Fruit fly (Drosophila melanogaster) whole organism, embryonic: ENCODE data around the gene CG31897.

Experiments
- Asciz ChIP-seq: fragments of 200-800 bp; sonication (Bioruptor generic); optimal IDR thresholded peaks from 2 replicates; lab custom pipeline; 2017; ENCODE audit warnings: missing biosample characterization, mild to moderate bottlenecking, missing genetic modification characterization, missing genetic modification reagents
- CG12659 ChIP-seq: fragments of 200-800 bp; sonication (Bioruptor generic); optimal IDR thresholded peaks from 3 replicates; lab custom pipeline; 2017; ENCODE audit warnings: mild to moderate bottlenecking, missing biosample characterization, missing genetic modification reagents, missing genetic modification characterization
- CG12769 ChIP-seq: fragments of 200-800 bp; sonication (Bioruptor generic); optimal IDR thresholded peaks from 2 replicates; lab custom pipeline; 2019; ENCODE audit warnings: missing biosample characterization, mild to moderate bottlenecking, missing genetic modification characterization, moderate library complexity
- CG13424 ChIP-seq: fragments of 200-800 bp; sonication (Bioruptor generic); optimal IDR thresholded peaks from 2 replicates; lab custom pipeline; 2019; ENCODE audit warnings: missing biosample characterization, mild to moderate bottlenecking, missing genetic modification characterization, moderate library complexity
- CG13775 ChIP-seq: fragments of 200-800 bp; sonication (Bioruptor generic); optimal IDR thresholded peaks from 3 replicates; lab custom pipeline; 2017; ENCODE audit warnings: missing biosample characterization, mild to moderate bottlenecking, missing genetic modification characterization
- CG15696 ChIP-seq: fragments of 200-800 bp; sonication (Bioruptor generic); optimal IDR thresholded peaks from 2 replicates; lab custom pipeline; 2019; ENCODE audit warnings: missing biosample characterization, mild to moderate bottlenecking, missing genetic modification characterization, moderate library complexity
- CG1602 ChIP-seq: fragments of 200-800 bp; sonication (Bioruptor generic); optimal IDR thresholded peaks from 3 replicates; lab custom pipeline; 2016; ENCODE audit warnings: missing biosample characterization, missing genetic modification characterization
- CG16815 ChIP-seq: fragments of 200-800 bp; sonication (Bioruptor generic); optimal IDR thresholded peaks from 3 replicates; lab custom pipeline; 2017; ENCODE audit warnings: missing biosample characterization, mild to moderate bottlenecking, missing genetic modification characterization
- CG17612 ChIP-seq: fragments of 200-800 bp; sonication (Bioruptor generic); IDR thresholded peaks from 2 replicates; pipeline ENCODE4 v1.3.6; 2022; ENCODE audit warnings: missing biosample characterization, missing genetic modification characterization
- CG17802 ChIP-seq: fragments of 200-800 bp; sonication (Bioruptor generic); optimal IDR thresholded peaks from 2 replicates; lab custom pipeline; 2018; ENCODE audit warnings: missing biosample characterization, mild to moderate bottlenecking, missing genetic modification characterization, moderate library complexity
- CG1832 ChIP-seq: fragments of 200-800 bp; sonication (Bioruptor generic); optimal IDR thresholded peaks from 2 replicates; lab custom pipeline; 2017; ENCODE audit warnings: missing biosample characterization, mild to moderate bottlenecking, missing genetic modification characterization, inconsistent platforms
- CG2712 ChIP-seq: fragments of 200-800 bp; optimal IDR thresholded peaks from 3 replicates; lab custom pipeline; 2019; ENCODE audit warnings: missing biosample characterization, mild to moderate bottlenecking, missing genetic modification characterization, moderate library complexity
- CG32767 ChIP-seq: fragments of 200-800 bp; sonication (Bioruptor generic); IDR thresholded peaks from 2 replicates; pipeline ENCODE4 v1.3.6; 2022; ENCODE audit warnings: missing biosample characterization, missing genetic modification characterization
- CG32772 ChIP-seq: fragments of 200-800 bp; sonication (Bioruptor generic); IDR thresholded peaks from 2 replicates; pipeline ENCODE4 v1.3.6; 2022; ENCODE audit warnings: missing biosample characterization, missing genetic modification characterization
- CG34422 ChIP-seq: fragments of 200-800 bp; sonication (Bioruptor generic); IDR thresholded peaks from 3 replicates; pipeline ENCODE4 v1.3.6; 2022; ENCODE audit warnings: missing biosample characterization, missing genetic modification characterization
- CG4404 ChIP-seq: fragments of 200-800 bp; sonication (Bioruptor generic); IDR thresholded peaks from 2 replicates; pipeline ENCODE4 v1.3.6; 2022; ENCODE audit warnings: missing biosample characterization, missing genetic modification characterization
- CG5180 ChIP-seq: fragments of 200-800 bp; sonication (Bioruptor generic); optimal IDR thresholded peaks from 3 replicates; lab custom pipeline; 2017; ENCODE audit warnings: missing biosample characterization, missing genetic modification characterization, mild to moderate bottlenecking, moderate library complexity, missing genetic modification reagents
- CG8765 ChIP-seq: fragments of 200-800 bp; sonication (Bioruptor generic); IDR thresholded peaks from 2 replicates; pipeline ENCODE4 v1.3.6; 2022; ENCODE audit warnings: missing biosample characterization, missing genetic modification characterization
- CG9609 ChIP-seq: fragments of 200-800 bp; sonication (Bioruptor generic); optimal IDR thresholded peaks from 3 replicates; lab custom pipeline; 2016; ENCODE audit warnings: missing biosample characterization, missing genetic modification characterization
- CHES-1-like ChIP-seq: fragments of 200-800 bp; sonication (Bioruptor generic); optimal IDR thresholded peaks from 2 replicates; lab custom pipeline; 2016; ENCODE audit warnings: missing biosample characterization, missing genetic modification characterization
- D ChIP-seq, 2 experiments: fragments of 200-800 bp in 1 of 2; fragments of >200 bp in 1 of 2; sonication (Bioruptor generic) in 1 of 2; optimal IDR thresholded peaks; 2 replicates in 1 of 2; 3 replicates in 1 of 2; lab custom pipeline; 2017; ENCODE audit warnings: mild to moderate bottlenecking in 1 of 2, missing biosample characterization in 1 of 2, missing genetic modification characterization in 1 of 2, missing genetic modification reagents in 1 of 2
- D19B ChIP-seq: fragments of 200-800 bp; sonication (Bioruptor generic); optimal IDR thresholded peaks from 2 replicates; lab custom pipeline; 2017; ENCODE audit warnings: missing biosample characterization, mild to moderate bottlenecking, missing genetic modification characterization
- Dip2 ChIP-seq: fragments of 200-800 bp; sonication (Bioruptor generic); IDR thresholded peaks from 2 replicates; pipeline ENCODE4 v1.3.6; 2022; ENCODE audit warnings: missing biosample characterization, missing genetic modification characterization
- Dref ChIP-seq: fragments of 200-800 bp; sonication (Bioruptor generic); IDR thresholded peaks from 2 replicates; pipeline ENCODE4 v1.3.6; 2022; ENCODE audit warnings: missing biosample characterization, missing genetic modification characterization
- HLHmδ ChIP-seq: fragments of 200-800 bp; sonication (Bioruptor generic); optimal IDR thresholded peaks from 2 replicates; lab custom pipeline; 2018; ENCODE audit warnings: missing biosample characterization, mild to moderate bottlenecking, missing genetic modification characterization, moderate library complexity
- Hmx ChIP-seq: fragments of 200-800 bp; sonication (Bioruptor generic); optimal IDR thresholded peaks from 2 replicates; lab custom pipeline; 2016; ENCODE audit warnings: missing biosample characterization, missing genetic modification characterization
- Hsf ChIP-seq: fragments of 200-800 bp; sonication (Bioruptor generic); optimal IDR thresholded peaks from 3 replicates; lab custom pipeline; 2016; ENCODE audit warnings: missing biosample characterization, missing genetic modification characterization
- Mad ChIP-seq: fragments of 200-800 bp; sonication (Bioruptor generic); optimal IDR thresholded peaks from 2 replicates; lab custom pipeline; 2016; ENCODE audit warnings: missing biosample characterization, missing genetic modification characterization
- Meics ChIP-seq: fragments of 200-800 bp; sonication (Bioruptor generic); optimal IDR thresholded peaks from 2 replicates; lab custom pipeline; 2017; ENCODE audit warnings: missing biosample characterization, mild to moderate bottlenecking, missing genetic modification characterization
- NfI ChIP-seq: fragments of 200-800 bp; sonication (Bioruptor generic); optimal IDR thresholded peaks from 3 replicates; lab custom pipeline; 2018; ENCODE audit warnings: missing biosample characterization, mild to moderate bottlenecking, missing genetic modification characterization, moderate library complexity
- Rfx ChIP-seq: fragments of 200-800 bp; sonication (Bioruptor generic); IDR thresholded peaks from 2 replicates; pipeline ENCODE4 v1.3.6; 2022; ENCODE audit warnings: missing biosample characterization, missing genetic modification characterization
- Rx ChIP-seq: fragments of 200-800 bp; sonication (Bioruptor generic); IDR thresholded peaks from 2 replicates; pipeline ENCODE4 v1.3.6; 2022; ENCODE audit warnings: missing biosample characterization, missing genetic modification characterization
- Taf1 ChIP-seq: fragments of 200-800 bp; sonication (Bioruptor generic); IDR thresholded peaks from 2 replicates; pipeline ENCODE4 v1.3.6; 2022; ENCODE audit warnings: missing biosample characterization, missing genetic modification characterization
- Xbp1 ChIP-seq: fragments of 200-800 bp; sonication (Bioruptor generic); optimal IDR thresholded peaks from 3 replicates; lab custom pipeline; 2016; ENCODE audit warnings: missing biosample characterization, mild to moderate bottlenecking, missing genetic modification characterization
- al ChIP-seq: fragments of 200-800 bp; sonication (Bioruptor generic); IDR thresholded peaks from 2 replicates; pipeline ENCODE4 v1.3.6; 2022; ENCODE audit warnings: missing biosample characterization, missing genetic modification characterization
- ase ChIP-seq: fragments of 200-800 bp; sonication (Bioruptor generic); IDR thresholded peaks from 3 replicates; pipeline ENCODE4 v1.3.6; 2022; ENCODE audit warnings: missing biosample characterization, missing genetic modification characterization
- ash1 ChIP-seq: fragments of 200-800 bp; sonication (Bioruptor generic); optimal IDR thresholded peaks from 2 replicates; lab custom pipeline; 2018; ENCODE audit warnings: missing biosample characterization, mild to moderate bottlenecking, missing genetic modification characterization
- btn ChIP-seq: fragments of 200-800 bp; sonication (Bioruptor generic); optimal IDR thresholded peaks from 2 replicates; lab custom pipeline; 2016; ENCODE audit warnings: missing biosample characterization, missing genetic modification characterization
- dm ChIP-seq: fragments of 200-800 bp; sonication (Bioruptor generic); optimal IDR thresholded peaks from 3 replicates; lab custom pipeline; 2016; ENCODE audit warnings: missing biosample characterization, missing genetic modification characterization
- dmrt11E ChIP-seq: fragments of 200-800 bp; sonication (Bioruptor generic); optimal IDR thresholded peaks from 3 replicates; lab custom pipeline; 2018; ENCODE audit warnings: missing biosample characterization, mild to moderate bottlenecking, missing genetic modification characterization, moderate library complexity
- ewg ChIP-seq: fragments of 200-800 bp; sonication (Bioruptor generic); optimal IDR thresholded peaks from 3 replicates; lab custom pipeline; 2017; ENCODE audit warnings: mild to moderate bottlenecking, missing biosample characterization, missing genetic modification reagents, missing genetic modification characterization
- ham ChIP-seq: fragments of 200-800 bp; sonication (Bioruptor generic); IDR thresholded peaks from 2 replicates; pipeline ENCODE4 v1.3.6; 2022; ENCODE audit warnings: missing biosample characterization, missing genetic modification characterization
- hkb ChIP-seq, 2 experiments: fragments of 200-800 bp in 1 of 2; fragments of >200 bp in 1 of 2; sonication (Bioruptor generic) in 1 of 2; IDR thresholded peaks in 1 of 2; optimal IDR thresholded peaks in 1 of 2; 2 replicates each; pipeline versions ENCODE4 v1.3.6 to Lab custom; 2017 to 2022; ENCODE audit warnings: missing biosample characterization in 1 of 2, missing genetic modification characterization in 1 of 2
- hth ChIP-seq: fragments of >200 bp; optimal IDR thresholded peaks from 2 replicates; lab custom pipeline; 2017; ENCODE audit warnings: inconsistent platforms
- kay ChIP-seq: fragments of 200-800 bp; sonication (Bioruptor generic); optimal IDR thresholded peaks from 2 replicates; lab custom pipeline; 2016; ENCODE audit warnings: missing biosample characterization, missing genetic modification characterization
- pb ChIP-seq: fragments of 200-800 bp; sonication (Bioruptor generic); optimal IDR thresholded peaks from 3 replicates; lab custom pipeline; 2016; ENCODE audit warnings: missing biosample characterization, missing genetic modification characterization
- ranshi ChIP-seq: fragments of 200-800 bp; sonication (Bioruptor generic); IDR thresholded peaks from 2 replicates; pipeline ENCODE4 v1.3.6; 2022; ENCODE audit warnings: missing biosample characterization, missing genetic modification characterization
- tna ChIP-seq: fragments of 200-800 bp; sonication (Bioruptor generic); IDR thresholded peaks from 2 replicates; pipeline ENCODE4 v1.3.6; 2022; ENCODE audit warnings: missing biosample characterization, missing genetic modification characterization; ENCODE audit not compliant: partially characterized antibody
- wor ChIP-seq: fragments of 200-800 bp; sonication (Bioruptor generic); IDR thresholded peaks from 2 replicates; pipeline ENCODE4 v1.3.6; 2022; ENCODE audit warnings: missing biosample characterization, missing genetic modification characterization
- z ChIP-seq: fragments of 200-800 bp; sonication (Bioruptor generic); IDR thresholded peaks from 3 replicates; pipeline ENCODE4 v1.3.6; 2022; ENCODE audit warnings: missing biosample characterization, missing genetic modification characterization

Gene CG31897

DNA sequence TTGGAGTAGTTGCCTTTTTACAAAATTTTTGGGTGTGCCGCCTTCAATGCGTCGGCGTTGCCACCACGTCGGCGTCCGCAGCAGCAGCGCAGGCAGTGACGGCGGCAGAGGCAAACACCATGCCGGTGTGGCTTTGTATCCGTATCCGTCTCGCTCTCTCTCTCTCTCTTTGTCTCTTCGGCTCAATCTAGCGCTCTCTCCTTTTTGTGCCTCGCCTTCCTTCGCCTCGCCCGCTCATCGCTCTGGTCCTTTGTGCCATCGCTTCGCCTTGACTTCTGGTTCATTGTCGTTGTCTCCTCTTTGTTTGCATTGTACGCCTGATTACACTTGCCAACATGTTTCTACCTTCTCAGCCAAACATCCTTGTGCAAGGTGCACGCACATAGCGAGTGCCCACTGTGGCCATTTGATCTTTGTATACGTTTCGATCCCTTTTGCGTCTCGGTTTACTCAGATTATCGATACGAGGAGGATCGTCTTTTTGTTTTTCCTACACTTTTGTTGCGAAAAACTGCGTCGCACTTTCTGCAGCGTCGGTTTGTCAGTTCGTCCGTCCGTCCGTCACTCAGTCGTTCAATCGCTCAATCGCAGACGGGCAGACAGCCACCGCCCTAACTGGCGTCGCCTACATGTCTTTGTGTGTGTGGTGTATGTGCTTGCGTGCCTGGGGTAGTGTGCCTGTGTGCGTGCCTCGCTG lies 25.7 kb upstream of the CG31897 start (continued):
- TF ChIP-seq Mad (GFP tag; lab: Kevin White, UChicago) (no peak), CG9609 (GFP tag; lab: Kevin White, UChicago) (peak; percentile 25), CG1832 (GFP tag; lab: Kevin White, UChicago) (peak; percentile 82), CG17802 (tag; lab: Kevin White, UChicago) (no peak), ase (GFP tag; lab: Robert Waterston, UW) (no peak), ham (GFP tag; lab: Robert Waterston, UW) (no peak), Dref (no peak), Hmx (GFP tag; lab: Kevin White, UChicago) (no peak), CG8765 (no peak), al (GFP tag; lab: Robert Waterston, UW) (no peak), tna (no peak), D (optimal IDR thresholded peaks at IDR 0.05; lab: Kevin White, UChicago) (peak; percentile 99), D (GFP tag; optimal IDR thresholded peaks at IDR 0.05; lab: Kevin White, UChicago) (peak; percentile 23), D19B (GFP tag; lab: Kevin White, UChicago) (no peak), CG16815 (no peak), CG4404 (GFP tag; lab: Robert Waterston, UW) (no peak), Rfx (GFP tag; lab: Robert Waterston, UW) (no peak), HLHmδ (GFP tag; lab: Kevin White, UChicago) (peak; percentile 58), CG1602 (GFP tag; lab: Kevin White, UChicago) (no peak), CG13775 (no peak), CG2712 (tag; lab: Kevin White, UChicago) (no peak), Rx (GFP tag; lab: Robert Waterston, UW) (no peak), CG32767 (no peak), wor (GFP tag; lab: Robert Waterston, UW) (no peak), CG32772 (no peak), kay (no peak), ewg (GFP tag; lab: Kevin White, UChicago) (peak; percentile 30), Meics (GFP tag; lab: Kevin White, UChicago) (peak; percentile 36), Xbp1 (GFP tag; lab: Kevin White, UChicago) (peak; percentile 3), hkb (optimal IDR thresholded peaks at IDR 0.05; lab: Kevin White, UChicago) (no peak), hkb (GFP tag; IDR thresholded peaks at IDR 0.05; lab: Robert Waterston, UW) (no peak), Dip2 (GFP tag; lab: Robert Waterston, UW) (no peak), Taf1 (GFP tag; lab: Robert Waterston, UW) (no peak), CG15696 (tag; lab: Kevin White, UChicago) (peak; percentile 32), z (peak; percentile 70; the same call in 2 of the 3 replicates), CHES-1-like (GFP tag; lab: Kevin White, UChicago) (no peak), NfI (GFP tag; lab: Kevin White, UChicago) (no peak), Hsf (peak; percentile 1), hth (lab: Kevin White, UChicago) (no peak), ash1 (GFP tag; lab: Kevin White, UChicago) (no peak), dm (no peak), CG12659 (GFP tag; lab: Kevin White, UChicago) (no peak), btn (peak; percentile 29), CG13424 (tag; lab: Kevin White, UChicago) (no peak), CG12769 (tag; lab: Kevin White, UChicago) (no peak), CG34422 (GFP tag; lab: Robert Waterston, UW) (peak; percentile 43; the same call in 1 of the 3 replicates), ranshi (no peak), pb (GFP tag; lab: Kevin White, UChicago) (no peak), dmrt11E (no peak), CG17612 (GFP tag; lab: Robert Waterston, UW) (no peak), Asciz (GFP tag; lab: Kevin White, UChicago) (no peak), CG5180 (GFP tag; lab: Kevin White, UChicago) (no peak)
